Worm (Caenorhabditis elegans): ENCODE data around the gene C17F4.8.

- TF ChIP-seq nfya-1 (tag; optimal IDR thresholded peaks at IDR 0.05) (no peak), nhr-11 (tag; optimal IDR thresholded peaks at IDR 0.05) (no peak), rnt-1 (tag; optimal IDR thresholded peaks at IDR 0.05) (no peak), mec-3 (tag; optimal IDR thresholded peaks at IDR 0.05; ENCODE audit: borderline replicate concordance) (no peak), unc-86 (tag; optimal IDR thresholded peaks at IDR 0.05) (no peak), ama-1 (optimal IDR thresholded peaks at IDR 0.05) (no peak), ceh-24 (tag; optimal IDR thresholded peaks at IDR 0.05) (no peak), fkh-10 (GFP tag; optimal IDR thresholded peaks at IDR 0.05) (no peak), lim-6 (tag; optimal IDR thresholded peaks at IDR 0.05) (no peak), pha-4 (tag; optimal IDR thresholded peaks at IDR 0.05) (no peak), sox-4 (tag; optimal IDR thresholded peaks at IDR 0.05) (no peak), eyg-1 (tag; optimal IDR thresholded peaks at IDR 0.05) (no peak)
Measured at ce11 chrII:3244070-3244469, 9.4 kb upstream of the C17F4.8 start, which contains the start of gene C17F4.12.

Data from whole organism, late embryonic.